Fruit fly (Drosophila melanogaster) whole organism, embryonic: ENCODE results near the gene Irc.

ENCODE experiments used
- Asciz ChIP-seq: fragments of 200-800 bp; sonication (Bioruptor generic); optimal IDR thresholded peaks from 2 replicates; lab custom pipeline; 2017; ENCODE audit warnings: missing biosample characterization, mild to moderate bottlenecking, missing genetic modification characterization, missing genetic modification reagents
- C15 ChIP-seq: fragments of 200-800 bp; sonication (Bioruptor generic); IDR thresholded peaks from 3 replicates; pipeline ENCODE4 v1.3.6; 2022; ENCODE audit warnings: missing biosample characterization, missing genetic modification characterization
- CG10366 ChIP-seq: fragments of 200-800 bp; sonication (Bioruptor generic); IDR thresholded peaks from 2 replicates; pipeline ENCODE4 v1.3.6; 2022; ENCODE audit warnings: missing biosample characterization, missing genetic modification characterization
- CG10431 ChIP-seq: fragments of 200-800 bp; sonication (Bioruptor generic); optimal IDR thresholded peaks from 3 replicates; lab custom pipeline; 2018; ENCODE audit warnings: missing biosample characterization, mild to moderate bottlenecking, missing genetic modification characterization
- CG12071 ChIP-seq: fragments of 200-800 bp; sonication (Bioruptor generic); optimal IDR thresholded peaks from 3 replicates; lab custom pipeline; 2018; ENCODE audit warnings: missing biosample characterization, mild to moderate bottlenecking, missing genetic modification characterization
- CG12104 ChIP-seq: fragments of 200-800 bp; sonication (Bioruptor generic); optimal IDR thresholded peaks from 3 replicates; lab custom pipeline; 2016; ENCODE audit warnings: missing biosample characterization, missing genetic modification characterization
- CG12659 ChIP-seq: fragments of 200-800 bp; sonication (Bioruptor generic); optimal IDR thresholded peaks from 3 replicates; lab custom pipeline; 2017; ENCODE audit warnings: mild to moderate bottlenecking, missing biosample characterization, missing genetic modification reagents, missing genetic modification characterization
- CG14050 ChIP-seq: fragments of 200-800 bp; sonication (Bioruptor generic); IDR thresholded peaks from 3 replicates; pipeline ENCODE4 v1.3.6; 2022; ENCODE audit warnings: missing biosample characterization, missing genetic modification characterization
- CG15011 ChIP-seq: fragments of 200-800 bp; sonication (Bioruptor generic); optimal IDR thresholded peaks from 3 replicates; lab custom pipeline; 2018; ENCODE audit warnings: missing biosample characterization, mild to moderate bottlenecking, missing genetic modification characterization
- CG15073 ChIP-seq: fragments of 200-800 bp; sonication (Bioruptor generic); optimal IDR thresholded peaks from 2 replicates; lab custom pipeline; 2016; ENCODE audit warnings: missing biosample characterization, missing genetic modification characterization
- CG16779 ChIP-seq: fragments of 200-800 bp; sonication (Bioruptor generic); IDR thresholded peaks from 2 replicates; pipeline ENCODE4 v1.3.6; 2022; ENCODE audit warnings: missing biosample characterization, missing genetic modification characterization
- CG16815 ChIP-seq: fragments of 200-800 bp; sonication (Bioruptor generic); optimal IDR thresholded peaks from 3 replicates; lab custom pipeline; 2017; ENCODE audit warnings: missing biosample characterization, mild to moderate bottlenecking, missing genetic modification characterization
- CG16863 ChIP-seq: fragments of 200-800 bp; sonication (Bioruptor generic); optimal IDR thresholded peaks from 3 replicates; lab custom pipeline; 2016; ENCODE audit warnings: missing biosample characterization, missing genetic modification characterization
- CG30020 ChIP-seq: fragments of 200-800 bp; optimal IDR thresholded peaks from 2 replicates; lab custom pipeline; 2019; ENCODE audit warnings: missing biosample characterization, mild to moderate bottlenecking, missing genetic modification characterization, moderate library complexity
- CG31388 ChIP-seq: fragments of 200-800 bp; sonication (Bioruptor generic); optimal IDR thresholded peaks from 2 replicates; lab custom pipeline; 2016; ENCODE audit warnings: missing biosample characterization, missing genetic modification characterization
- CG3995 ChIP-seq: fragments of 200-800 bp; sonication (Bioruptor generic); optimal IDR thresholded peaks from 3 replicates; lab custom pipeline; 2016; ENCODE audit warnings: missing biosample characterization, missing genetic modification characterization
- CG4707 ChIP-seq: fragments of 200-800 bp; sonication (Bioruptor generic); optimal IDR thresholded peaks from 2 replicates; lab custom pipeline; 2018; ENCODE audit warnings: missing biosample characterization, mild to moderate bottlenecking, missing genetic modification characterization, moderate library complexity
- CG6254 ChIP-seq: fragments of 200-800 bp; sonication (Bioruptor generic); optimal IDR thresholded peaks from 3 replicates; lab custom pipeline; 2017; ENCODE audit warnings: mild to moderate bottlenecking, missing biosample characterization, missing genetic modification reagents, missing genetic modification characterization
- CG6654 ChIP-seq: fragments of 200-800 bp; sonication (Bioruptor generic); optimal IDR thresholded peaks from 2 replicates; lab custom pipeline; 2017; ENCODE audit warnings: missing biosample characterization, mild to moderate bottlenecking, missing genetic modification characterization
- CG8359 ChIP-seq: fragments of 200-800 bp; sonication (Bioruptor generic); optimal IDR thresholded peaks from 2 replicates; lab custom pipeline; 2017; ENCODE audit warnings: missing biosample characterization, mild to moderate bottlenecking, missing genetic modification characterization, borderline replicate concordance
- CG9932 ChIP-seq: fragments of 200-800 bp; sonication (Bioruptor generic); IDR thresholded peaks from 2 replicates; pipeline ENCODE4 v1.3.6; 2022; ENCODE audit warnings: missing biosample characterization, missing genetic modification characterization
- Dad ChIP-seq: fragments of 200-800 bp; sonication (Bioruptor generic); optimal IDR thresholded peaks from 3 replicates; lab custom pipeline; 2016; ENCODE audit warnings: missing biosample characterization, missing genetic modification characterization
- Doc3 ChIP-seq: fragments of 200-800 bp; sonication (Bioruptor generic); IDR thresholded peaks from 3 replicates; pipeline ENCODE4 v1.3.6; 2022; ENCODE audit warnings: missing biosample characterization, missing genetic modification characterization; ENCODE audit not compliant: partially characterized antibody
- Dref ChIP-seq: fragments of 200-800 bp; sonication (Bioruptor generic); IDR thresholded peaks from 2 replicates; pipeline ENCODE4 v1.3.6; 2022; ENCODE audit warnings: missing biosample characterization, missing genetic modification characterization
- ERR ChIP-seq: fragments of 200-800 bp; sonication (Bioruptor generic); optimal IDR thresholded peaks from 2 replicates; lab custom pipeline; 2016; ENCODE audit warnings: missing biosample characterization, missing genetic modification characterization
- HLH3B ChIP-seq: fragments of 200-800 bp; sonication (Bioruptor generic); IDR thresholded peaks from 2 replicates; pipeline ENCODE4 v1.3.6; 2022; ENCODE audit warnings: missing biosample characterization, missing genetic modification characterization
- HmgD ChIP-seq: fragments of 200-800 bp; sonication (Bioruptor generic); optimal IDR thresholded peaks from 3 replicates; lab custom pipeline; 2016; ENCODE audit warnings: missing biosample characterization, missing genetic modification characterization
- Hr39 ChIP-seq: fragments of >200 bp; optimal IDR thresholded peaks from 2 replicates; lab custom pipeline; 2017
- Hr51 ChIP-seq, 2 experiments: fragments of 200-800 bp; sonication (Bioruptor generic); optimal IDR thresholded peaks; 2 replicates in 1 of 2; 3 replicates in 1 of 2; lab custom pipeline; 2016 to 2018; ENCODE audit warnings: missing biosample characterization in 2 of 2, missing genetic modification characterization in 2 of 2, mild to moderate bottlenecking in 1 of 2, moderate library complexity in 1 of 2
- Nf-YC ChIP-seq: fragments of 200-800 bp; optimal IDR thresholded peaks from 3 replicates; lab custom pipeline; 2019; ENCODE audit warnings: missing biosample characterization, mild to moderate bottlenecking, missing genetic modification characterization, moderate library complexity
- Poxn ChIP-seq: fragments of 200-800 bp; sonication (Bioruptor generic); IDR thresholded peaks from 2 replicates; pipeline ENCODE4 v1.3.6; 2022; ENCODE audit warnings: missing biosample characterization, missing genetic modification characterization
- Side ChIP-seq: fragments of 200-800 bp; sonication (Bioruptor generic); optimal IDR thresholded peaks from 2 replicates; lab custom pipeline; 2016; ENCODE audit warnings: missing biosample characterization, missing genetic modification characterization
- Sox102F ChIP-seq: fragments of 200-800 bp; sonication (Bioruptor generic); optimal IDR thresholded peaks from 2 replicates; lab custom pipeline; 2018; ENCODE audit warnings: missing biosample characterization, mild to moderate bottlenecking, missing genetic modification characterization, moderate library complexity
- az2 ChIP-seq: fragments of 200-800 bp; sonication (Bioruptor generic); optimal IDR thresholded peaks from 3 replicates; lab custom pipeline; 2016; ENCODE audit warnings: missing biosample characterization, missing genetic modification characterization
- cg ChIP-seq: fragments of 200-800 bp; sonication (Bioruptor generic); optimal IDR thresholded peaks from 3 replicates; lab custom pipeline; 2019; ENCODE audit warnings: missing biosample characterization, mild to moderate bottlenecking, missing genetic modification characterization, moderate library complexity
- chif ChIP-seq, 2 experiments: fragments of 200-800 bp; sonication (Bioruptor generic); optimal IDR thresholded peaks; 3 replicates each; lab custom pipeline; 2016; ENCODE audit warnings: missing biosample characterization in 2 of 2, missing genetic modification characterization in 2 of 2
- ci ChIP-seq: fragments of 200-800 bp; sonication (Bioruptor generic); IDR thresholded peaks from 3 replicates; pipeline ENCODE4 v1.3.6; 2022; ENCODE audit warnings: missing biosample characterization, missing genetic modification characterization
- crc ChIP-seq: fragments of 200-800 bp; sonication (Bioruptor generic); optimal IDR thresholded peaks from 2 replicates; lab custom pipeline; 2016; ENCODE audit warnings: missing biosample characterization, missing genetic modification characterization
- croc ChIP-seq: fragments of 200-800 bp; sonication (Bioruptor generic); conservative IDR thresholded peaks from 3 replicates; pipeline ENCODE4 v1.3.6; 2022; ENCODE audit warnings: missing biosample characterization, missing genetic modification characterization
- dmrt11E ChIP-seq: fragments of 200-800 bp; sonication (Bioruptor generic); optimal IDR thresholded peaks from 3 replicates; lab custom pipeline; 2018; ENCODE audit warnings: missing biosample characterization, mild to moderate bottlenecking, missing genetic modification characterization, moderate library complexity
- gce ChIP-seq: fragments of 200-800 bp; sonication (Bioruptor generic); IDR thresholded peaks from 3 replicates; pipeline ENCODE4 v1.3.6; 2022; ENCODE audit warnings: missing biosample characterization, missing genetic modification characterization
- gro ChIP-seq: fragments of 200-800 bp; sonication (Bioruptor generic); optimal IDR thresholded peaks from 2 replicates; lab custom pipeline; 2016; ENCODE audit warnings: missing biosample characterization, missing genetic modification characterization
- nmo ChIP-seq: fragments of 200-800 bp; sonication (Bioruptor generic); optimal IDR thresholded peaks from 2 replicates; lab custom pipeline; 2018; ENCODE audit warnings: missing biosample characterization, mild to moderate bottlenecking, missing genetic modification characterization, moderate library complexity
- onecut ChIP-seq: fragments of 200-800 bp; sonication (Bioruptor generic); IDR thresholded peaks from 2 replicates; pipeline ENCODE4 v1.3.6; 2022; ENCODE audit warnings: missing biosample characterization, missing genetic modification characterization
- pros ChIP-seq: fragments of 200-800 bp; sonication (Bioruptor generic); optimal IDR thresholded peaks from 3 replicates; lab custom pipeline; 2019; ENCODE audit warnings: missing biosample characterization, mild to moderate bottlenecking, missing genetic modification characterization, moderate library complexity
- ro ChIP-seq: fragments of 200-800 bp; sonication (Bioruptor generic); IDR thresholded peaks from 2 replicates; pipeline ENCODE4 v1.3.6; 2022; ENCODE audit warnings: missing biosample characterization, missing genetic modification characterization
- sd ChIP-seq: fragments of 200-800 bp; sonication (Bioruptor generic); optimal IDR thresholded peaks from 3 replicates; lab custom pipeline; 2018; ENCODE audit warnings: missing biosample characterization, mild to moderate bottlenecking, missing genetic modification characterization, moderate library complexity
- so ChIP-seq: fragments of 200-800 bp; sonication (Bioruptor generic); IDR thresholded peaks from 3 replicates; pipeline ENCODE4 v1.3.6; 2022; ENCODE audit warnings: missing biosample characterization, missing genetic modification characterization
- sob ChIP-seq: fragments of 200-800 bp; sonication (Bioruptor generic); IDR thresholded peaks from 2 replicates; pipeline ENCODE4 v1.3.6; 2022; ENCODE audit warnings: missing biosample characterization, missing genetic modification characterization
- tgo ChIP-seq: fragments of 200-800 bp; sonication (Bioruptor generic); IDR thresholded peaks from 3 replicates; pipeline ENCODE4 v1.3.6; 2022; ENCODE audit warnings: missing biosample characterization, missing genetic modification characterization
- trh ChIP-seq: fragments of 200-800 bp; sonication (Bioruptor generic); optimal IDR thresholded peaks from 2 replicates; lab custom pipeline; 2016; ENCODE audit warnings: missing biosample characterization, missing genetic modification characterization

Irc gene

DNA sequence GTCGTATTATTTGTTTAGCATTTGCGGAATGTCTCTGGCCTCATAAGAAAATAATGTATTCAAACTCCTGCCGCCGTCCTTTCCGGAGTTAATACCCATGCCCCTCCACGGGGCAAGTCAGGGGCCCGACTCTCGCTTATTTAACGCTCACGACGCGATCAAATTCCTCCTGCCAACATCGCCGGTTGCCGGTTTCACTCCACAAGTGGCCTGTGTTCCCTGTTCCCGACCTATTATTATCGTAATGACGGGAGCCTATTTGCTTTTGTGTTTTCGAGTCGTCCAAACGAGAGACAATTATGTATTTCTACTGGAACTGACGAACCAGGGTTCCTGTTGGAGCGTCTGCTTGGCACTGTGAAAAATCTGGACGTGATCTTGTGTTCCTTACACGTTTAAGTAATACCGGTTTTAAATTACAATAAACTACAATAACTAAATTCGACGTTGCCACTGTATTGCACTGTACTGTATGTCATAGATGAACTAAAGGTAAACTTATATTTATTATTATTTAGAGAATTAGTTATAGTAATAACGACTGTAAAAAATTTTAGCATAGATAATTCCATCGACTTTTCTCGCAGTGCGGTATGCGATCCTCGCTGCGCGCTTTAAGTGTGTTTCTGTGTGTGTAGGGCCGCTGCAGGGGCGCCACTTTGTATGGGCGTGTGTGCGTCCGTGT, 49.9 kb downstream of the Irc start (continued):
- TF ChIP-seq CG15073 (GFP tag; lab: Kevin White, UChicago) (no peak), ERR (no peak), CG3995 (no peak), CG10431 (no peak), CG31388 (GFP tag; lab: Kevin White, UChicago) (no peak), HLH3B (GFP tag; lab: Robert Waterston, UW) (no peak), CG10366 (GFP tag; lab: Robert Waterston, UW) (no peak), croc (GFP tag; lab: Robert Waterston, UW) (peak; percentile 46; the same call in 2 of the 3 replicates), HmgD (no peak), Nf-YC (tag; lab: Kevin White, UChicago) (no peak), CG6654 (GFP tag; lab: Kevin White, UChicago) (no peak), CG12659 (GFP tag; lab: Kevin White, UChicago) (no peak), CG15011 (GFP tag; lab: Kevin White, UChicago) (peak; percentile 0), CG16779 (GFP tag; lab: Robert Waterston, UW) (no peak), cg (GFP tag; lab: Kevin White, UChicago) (peak; percentile 60), trh (GFP tag; lab: Kevin White, UChicago) (no peak), crc (GFP tag; lab: Kevin White, UChicago) (no peak), Asciz (no peak), ro (GFP tag; lab: Robert Waterston, UW) (no peak), CG16815 (peak; percentile 83), CG4707 (GFP tag; lab: Kevin White, UChicago) (no peak), CG8359 (GFP tag; lab: Kevin White, UChicago) (peak; percentile 22), CG9932 (GFP tag; lab: Robert Waterston, UW) (no peak), CG16863 (no peak), az2 (GFP tag; lab: Kevin White, UChicago) (peak; percentile 25), Sox102F (GFP tag; lab: Kevin White, UChicago) (no peak), onecut (GFP tag; lab: Robert Waterston, UW) (peak; percentile 18; the same call in 1 of the 2 replicates), Poxn (GFP tag; lab: Robert Waterston, UW) (no peak), CG30020 (no peak), Hr39 (lab: Kevin White, UChicago) (no peak), ci (peak; percentile 8; the same call in 1 of the 3 replicates), Hr51 (GFP tag; optimal IDR thresholded peaks at IDR 0.05; lab: Kevin White, UChicago) (no peak), dmrt11E (tag; lab: Kevin White, UChicago) (peak; percentile 92), gce (GFP tag; lab: Robert Waterston, UW) (no peak), CG12071 (GFP tag; lab: Kevin White, UChicago) (no peak), sob (no peak), tgo (GFP tag; lab: Robert Waterston, UW) (no peak; the same call in 2 of the 3 replicates), sd (tag; lab: Kevin White, UChicago) (no peak), pros (GFP tag; lab: Kevin White, UChicago) (no peak), C15 (no peak), Dad (GFP tag; lab: Kevin White, UChicago) (peak; percentile 1), so (GFP tag; lab: Robert Waterston, UW) (no peak), gro (GFP tag; lab: Kevin White, UChicago) (no peak), chif (GFP tag; optimal IDR thresholded peaks at IDR 0.05; lab: Kevin White, UChicago) (peak in 1 of 2 experiments; percentile 24), CG6254 (GFP tag; lab: Kevin White, UChicago) (peak; percentile 33), CG14050 (GFP tag; lab: Robert Waterston, UW) (no peak), CG12104 (no peak), Doc3 (GFP tag; lab: Robert Waterston, UW) (no peak), Side (GFP tag; lab: Kevin White, UChicago) (no peak), Dref (GFP tag; lab: Robert Waterston, UW) (no peak), nmo (GFP tag; lab: Kevin White, UChicago) (peak; percentile 66)
